Worm (Caenorhabditis elegans): ENCODE results near the gene taf-10.

The taf-10 gene

DNA sequence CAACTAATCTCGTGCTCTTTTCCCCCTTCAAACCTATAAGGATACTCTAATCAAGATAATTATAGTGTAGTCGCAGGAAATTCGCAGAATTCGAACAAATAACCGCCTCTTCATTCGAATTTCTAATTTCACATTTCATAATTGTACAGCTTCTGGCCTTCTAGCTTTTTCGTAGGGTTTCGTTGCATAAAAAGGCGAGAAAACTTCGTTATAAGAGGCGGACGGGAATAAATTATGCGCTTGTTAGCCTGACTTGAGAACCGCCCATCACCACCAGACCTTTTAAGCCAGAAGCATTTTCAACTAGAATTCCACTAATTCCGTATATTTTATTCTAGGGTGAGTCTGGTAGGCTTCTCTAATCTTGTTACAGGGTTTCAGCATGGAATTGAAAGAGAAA is 5.2 kb upstream of the taf-10 start, which contains the start of gene K03B4.4:
K03B4.4 (plus strand) TSS at position 301 of the 400 bp plus-strand sequence.
- TF ChIP-seq fos-1 (tag; optimal IDR thresholded peaks at IDR 0.05) (no peak), C04F5.9 (tag; optimal IDR thresholded peaks at IDR 0.05) (no peak), alr-1 (tag; optimal IDR thresholded peaks at IDR 0.05; ENCODE audit: borderline replicate concordance) (no peak), lin-15B (tag; optimal IDR thresholded peaks at IDR 0.05) (no peak), fkh-8 (tag; optimal IDR thresholded peaks at IDR 0.05) (peak; percentile 15), dsc-1 (tag; optimal IDR thresholded peaks at IDR 0.05) (peak; percentile 27), ceh-88 (GFP tag; IDR thresholded peaks at IDR 0.05) (no peak), snpc-4 (tag; optimal IDR thresholded peaks at IDR 0.05) (no peak), C34B4.2 (tag; optimal IDR thresholded peaks at IDR 0.05) (no peak), rnt-1 (tag; optimal IDR thresholded peaks at IDR 0.05) (no peak), pax-3 (tag; optimal IDR thresholded peaks at IDR 0.05) (peak; percentile 39), nhr-77 (tag; optimal IDR thresholded peaks at IDR 0.05) (no peak)

DNA sequence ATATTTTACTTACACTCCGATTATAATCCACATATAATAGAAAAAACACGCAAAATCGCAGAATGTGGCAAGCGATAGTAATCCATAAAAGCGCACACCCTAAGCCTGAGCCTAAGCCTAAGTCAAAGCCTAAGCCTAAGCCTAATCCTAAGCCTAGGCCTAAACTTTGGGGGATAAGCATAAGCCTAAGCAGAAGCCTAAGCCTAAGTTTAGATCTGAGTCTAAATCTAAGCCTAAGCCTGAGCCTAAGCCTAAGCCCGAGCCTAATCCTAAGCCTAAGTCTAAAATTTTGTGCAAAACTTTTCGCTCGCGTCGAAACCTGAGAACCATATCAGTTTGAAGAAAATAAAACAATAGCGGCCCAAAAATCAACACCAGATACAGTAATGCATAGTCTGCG is 2.8 kb upstream of the taf-10 start:
- TF ChIP-seq ceh-63 (GFP tag; optimal IDR thresholded peaks at IDR 0.05) = no peak
- no peak for TF ChIP-seq lin-14 (GFP tag; optimal IDR thresholded peaks at IDR 0.05)
- TF ChIP-seq efl-1 (optimal IDR thresholded peaks at IDR 0.05) = no peak
- TF ChIP-seq efl-1 (GFP tag; optimal IDR thresholded peaks at IDR 0.05 in 1 of 2) = no peak
- no peak for TF ChIP-seq unc-62 (GFP tag; optimal IDR thresholded peaks at IDR 0.05)
- no peak for TF ChIP-seq fkh-4 (tag; optimal IDR thresholded peaks at IDR 0.05; ENCODE audit: borderline replicate concordance)
- no peak for TF ChIP-seq egl-13 (tag; optimal IDR thresholded peaks at IDR 0.05)
- TF ChIP-seq snu-23 (GFP tag; optimal IDR thresholded peaks at IDR 0.05) = no peak
- no peak for TF ChIP-seq ceh-88 (GFP tag; IDR thresholded peaks at IDR 0.05)
- TF ChIP-seq ets-5 (GFP tag; IDR thresholded peaks at IDR 0.05) = no peak
- TF ChIP-seq zag-1 (tag; optimal IDR thresholded peaks at IDR 0.05) = no peak
- TF ChIP-seq C04F5.9 (tag; optimal IDR thresholded peaks at IDR 0.05) = no peak
- no peak for TF ChIP-seq sptf-1 (tag; optimal IDR thresholded peaks at IDR 0.05)
- TF ChIP-seq dpl-1 (GFP tag; optimal IDR thresholded peaks at IDR 0.05) = no peak

DNA sequence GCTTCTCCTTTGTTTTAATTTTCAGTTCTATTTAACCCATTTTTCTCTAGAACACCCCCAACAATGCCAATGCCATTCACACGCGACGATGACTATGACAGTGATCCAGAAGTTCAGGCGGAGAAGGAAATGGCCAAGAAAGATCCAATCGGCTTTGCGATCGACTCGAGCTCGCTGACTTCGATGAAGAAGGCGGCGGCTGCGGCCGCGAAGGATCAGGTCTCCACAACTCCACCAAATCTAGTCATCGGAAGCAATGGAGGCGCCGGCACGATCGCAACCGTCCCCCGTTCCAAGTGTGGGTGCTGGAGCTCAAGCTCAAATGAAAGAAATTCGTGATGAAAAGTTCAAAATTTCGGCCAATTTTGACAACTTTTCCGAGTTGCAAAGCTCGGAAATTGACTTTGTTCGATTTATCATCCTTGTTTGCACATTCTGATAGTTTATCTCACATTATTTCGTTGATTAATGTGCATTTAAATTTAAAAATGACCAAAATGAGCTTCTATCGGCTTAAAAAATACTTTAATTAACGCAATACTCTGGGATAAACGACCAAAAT is 1.1 kb downstream of the taf-10 start, which contains the start of gene K03B4.2:
K03B4.2 (plus strand) TSS at position 51 of the 562 bp plus-strand sequence.
- TF ChIP-seq sup-37 (GFP tag; optimal IDR thresholded peaks at IDR 0.05) (no peak), C16A3.4 (tag; optimal IDR thresholded peaks at IDR 0.05) (no peak), elt-2 (tag; optimal IDR thresholded peaks at IDR 0.05) (peak; percentile 3), pax-3 (tag; optimal IDR thresholded peaks at IDR 0.05) (no peak), ama-1 (optimal IDR thresholded peaks at IDR 0.05) (peak; percentile 71), nhr-19 (GFP tag; conservative IDR thresholded peaks at IDR 0.05) (no peak), nhr-71 (tag; optimal IDR thresholded peaks at IDR 0.05) (peak; percentile 11), rnt-1 (tag; optimal IDR thresholded peaks at IDR 0.05) (no peak), efl-1 (optimal IDR thresholded peaks at IDR 0.05) (no peak), efl-1 (GFP tag; optimal IDR thresholded peaks at IDR 0.05 in 1 of 2) (peak in 1 of 2 experiments; percentile 81), lsy-2 (tag; optimal IDR thresholded peaks at IDR 0.05) (no peak), ceh-82 (tag; optimal IDR thresholded peaks at IDR 0.05) (no peak), mab-9 (GFP tag; IDR thresholded peaks at IDR 0.05) (no peak), ceh-90 (tag; optimal IDR thresholded peaks at IDR 0.05) (no peak)

DNA sequence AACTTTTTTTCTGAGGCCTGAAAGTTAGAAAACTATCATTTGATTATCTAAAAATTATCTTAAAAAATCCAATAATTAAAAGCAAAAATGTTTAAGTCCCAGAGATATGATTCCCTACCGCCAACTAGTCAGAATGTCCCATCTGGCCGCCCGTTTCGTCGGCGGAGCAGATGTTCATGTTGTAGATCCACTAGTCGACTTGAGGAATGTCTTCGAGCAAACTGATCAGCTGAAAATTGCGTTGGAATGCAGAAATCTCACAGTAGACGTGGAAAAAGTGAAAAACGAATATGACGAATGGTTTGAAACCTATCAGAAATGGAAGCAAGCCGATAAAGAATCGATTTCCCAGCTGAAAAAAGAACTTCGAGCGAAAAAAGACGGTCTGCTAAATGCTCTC is 2.3 kb downstream of the taf-10 start, which contains the start of gene K03B4.1:
K03B4.1 (plus strand) TSS at position 97 of the 400 bp plus-strand sequence.
- no peak for TF ChIP-seq alr-1 (tag; optimal IDR thresholded peaks at IDR 0.05; ENCODE audit: borderline replicate concordance)
- TF ChIP-seq ceh-90 (tag; optimal IDR thresholded peaks at IDR 0.05) = no peak
- TF ChIP-seq ces-1 (GFP tag; optimal IDR thresholded peaks at IDR 0.05) = no peak
- TF ChIP-seq ama-1 (optimal IDR thresholded peaks at IDR 0.05) = peak; percentile 38
- no peak for TF ChIP-seq efl-1 (optimal IDR thresholded peaks at IDR 0.05)
- TF ChIP-seq efl-1 (GFP tag; optimal IDR thresholded peaks at IDR 0.05 in 1 of 2) = peak in 1 of 2 experiments; percentile 43

Measured in whole organism, L1 larva.